Fruit fly (Drosophila melanogaster) whole organism, embryonic: Measurements from ENCODE around the gene scaf6.

Source experiments
- ATbp ChIP-seq: fragments of 200-800 bp; sonication (Bioruptor generic); optimal IDR thresholded peaks from 2 replicates; lab custom pipeline; 2017; ENCODE audit warnings: missing biosample characterization, mild to moderate bottlenecking, missing genetic modification characterization, missing genetic modification reagents
- Ada2b ChIP-seq: fragments of 200-800 bp; sonication (Bioruptor generic); IDR thresholded peaks from 2 replicates; pipeline ENCODE4 v1.3.6; 2022; ENCODE audit warnings: missing biosample characterization, missing genetic modification characterization
- Atf-2 ChIP-seq: fragments of 200-800 bp; sonication (Bioruptor generic); optimal IDR thresholded peaks from 2 replicates; lab custom pipeline; 2016; ENCODE audit warnings: missing biosample characterization, missing genetic modification characterization
- Atf6 ChIP-seq: fragments of 200-800 bp; sonication (Bioruptor generic); IDR thresholded peaks from 2 replicates; pipeline ENCODE4 v1.3.6; 2022; ENCODE audit warnings: missing biosample characterization, missing genetic modification characterization
- Awh ChIP-seq: fragments of 200-800 bp; sonication (Bioruptor generic); IDR thresholded peaks from 2 replicates; pipeline ENCODE4, ENCODE4 v1.3.6; 2022; ENCODE audit warnings: missing biosample characterization, missing genetic modification characterization
- B-H2 ChIP-seq: fragments of 200-800 bp; sonication (Bioruptor generic); optimal IDR thresholded peaks from 2 replicates; lab custom pipeline; 2018; ENCODE audit warnings: missing biosample characterization, mild to moderate bottlenecking, missing genetic modification characterization
- BEAF-32 ChIP-seq: fragments of 200-800 bp; sonication (Bioruptor generic); optimal IDR thresholded peaks from 3 replicates; lab custom pipeline; 2017; ENCODE audit warnings: missing biosample characterization, missing genetic modification characterization, mild to moderate bottlenecking, moderate library complexity, missing genetic modification reagents
- Bdp1 ChIP-seq: fragments of 200-800 bp; sonication (Bioruptor generic); optimal IDR thresholded peaks from 3 replicates; lab custom pipeline; 2016; ENCODE audit warnings: missing biosample characterization, missing genetic modification characterization
- CG10431 ChIP-seq: fragments of 200-800 bp; sonication (Bioruptor generic); optimal IDR thresholded peaks from 3 replicates; lab custom pipeline; 2018; ENCODE audit warnings: missing biosample characterization, mild to moderate bottlenecking, missing genetic modification characterization
- CG12104 ChIP-seq: fragments of 200-800 bp; sonication (Bioruptor generic); optimal IDR thresholded peaks from 3 replicates; lab custom pipeline; 2016; ENCODE audit warnings: missing biosample characterization, missing genetic modification characterization
- CG12659 ChIP-seq: fragments of 200-800 bp; sonication (Bioruptor generic); optimal IDR thresholded peaks from 3 replicates; lab custom pipeline; 2017; ENCODE audit warnings: mild to moderate bottlenecking, missing biosample characterization, missing genetic modification reagents, missing genetic modification characterization
- CG13424 ChIP-seq: fragments of 200-800 bp; sonication (Bioruptor generic); optimal IDR thresholded peaks from 2 replicates; lab custom pipeline; 2019; ENCODE audit warnings: missing biosample characterization, mild to moderate bottlenecking, missing genetic modification characterization, moderate library complexity
- CG1603 ChIP-seq: fragments of 200-800 bp; sonication (Bioruptor generic); optimal IDR thresholded peaks from 2 replicates; lab custom pipeline; 2019; ENCODE audit warnings: missing biosample characterization, mild to moderate bottlenecking, missing genetic modification characterization, moderate library complexity
- CG17359 ChIP-seq: fragments of 200-800 bp; sonication (Bioruptor generic); optimal IDR thresholded peaks from 3 replicates; lab custom pipeline; 2018; ENCODE audit warnings: missing biosample characterization, mild to moderate bottlenecking, missing genetic modification characterization, moderate library complexity
- CG31224 ChIP-seq: fragments of 200-800 bp; sonication (Bioruptor generic); IDR thresholded peaks from 2 replicates; pipeline ENCODE4 v1.3.6; 2022; ENCODE audit warnings: missing biosample characterization, missing genetic modification characterization
- CG32532 ChIP-seq: fragments of 200-800 bp; sonication (Bioruptor generic); IDR thresholded peaks from 2 replicates; pipeline ENCODE4 v1.3.6; 2022; ENCODE audit warnings: missing biosample characterization, missing genetic modification characterization
- CG32772 ChIP-seq: fragments of 200-800 bp; sonication (Bioruptor generic); IDR thresholded peaks from 2 replicates; pipeline ENCODE4 v1.3.6; 2022; ENCODE audit warnings: missing biosample characterization, missing genetic modification characterization
- CG3838 ChIP-seq: fragments of 200-800 bp; sonication (Bioruptor generic); optimal IDR thresholded peaks from 3 replicates; lab custom pipeline; 2016; ENCODE audit warnings: missing biosample characterization, missing genetic modification characterization
- CG4707 ChIP-seq: fragments of 200-800 bp; sonication (Bioruptor generic); optimal IDR thresholded peaks from 2 replicates; lab custom pipeline; 2018; ENCODE audit warnings: missing biosample characterization, mild to moderate bottlenecking, missing genetic modification characterization, moderate library complexity
- CG6854 ChIP-seq: fragments of 200-800 bp; sonication (Bioruptor generic); optimal IDR thresholded peaks from 3 replicates; lab custom pipeline; 2017; ENCODE audit warnings: missing biosample characterization, mild to moderate bottlenecking, missing genetic modification characterization
- CG7963 ChIP-seq: fragments of 200-800 bp; sonication (Bioruptor generic); IDR thresholded peaks from 3 replicates; pipeline ENCODE4 v1.3.6; 2022; ENCODE audit warnings: missing biosample characterization, missing genetic modification characterization; ENCODE audit not compliant: partially characterized antibody
- CG8924 ChIP-seq: fragments of 200-800 bp; optimal IDR thresholded peaks from 3 replicates; lab custom pipeline; 2019; ENCODE audit warnings: missing biosample characterization, mild to moderate bottlenecking, missing genetic modification characterization, moderate library complexity
- CrebB ChIP-seq: fragments of 200-800 bp; sonication (Bioruptor generic); optimal IDR thresholded peaks from 3 replicates; lab custom pipeline; 2018; ENCODE audit warnings: missing biosample characterization, mild to moderate bottlenecking, missing genetic modification characterization
- D19B ChIP-seq: fragments of 200-800 bp; sonication (Bioruptor generic); optimal IDR thresholded peaks from 2 replicates; lab custom pipeline; 2017; ENCODE audit warnings: missing biosample characterization, mild to moderate bottlenecking, missing genetic modification characterization
- Dad ChIP-seq: fragments of 200-800 bp; sonication (Bioruptor generic); optimal IDR thresholded peaks from 3 replicates; lab custom pipeline; 2016; ENCODE audit warnings: missing biosample characterization, missing genetic modification characterization
- Doc2 ChIP-seq: fragments of 200-800 bp; sonication (Bioruptor generic); IDR thresholded peaks from 2 replicates; pipeline ENCODE4 v1.3.6; 2022; ENCODE audit warnings: missing biosample characterization, missing genetic modification characterization
- Drgx ChIP-seq: fragments of 200-800 bp; sonication (Bioruptor generic); IDR thresholded peaks from 2 replicates; pipeline ENCODE4 v1.3.6; 2022; ENCODE audit warnings: missing biosample characterization, missing genetic modification characterization
- Ets97D ChIP-seq: fragments of 200-800 bp; sonication (Bioruptor generic); optimal IDR thresholded peaks from 3 replicates; lab custom pipeline; 2016; ENCODE audit warnings: missing biosample characterization, missing genetic modification characterization
- Fer1 ChIP-seq: fragments of 200-800 bp; sonication (Bioruptor generic); optimal IDR thresholded peaks from 2 replicates; lab custom pipeline; 2017; ENCODE audit warnings: missing biosample characterization, mild to moderate bottlenecking, missing genetic modification characterization
- HmgD ChIP-seq: fragments of 200-800 bp; sonication (Bioruptor generic); optimal IDR thresholded peaks from 3 replicates; lab custom pipeline; 2016; ENCODE audit warnings: missing biosample characterization, missing genetic modification characterization
- MBD-R2 ChIP-seq: fragments of 200-800 bp; sonication (Bioruptor generic); IDR thresholded peaks from 2 replicates; pipeline ENCODE4 v1.3.6; 2022; ENCODE audit warnings: missing biosample characterization, missing genetic modification characterization
- Myb ChIP-seq: fragments of 200-800 bp; sonication (Bioruptor generic); optimal IDR thresholded peaks from 2 replicates; lab custom pipeline; 2016; ENCODE audit warnings: missing biosample characterization, missing genetic modification characterization
- Nf-YA ChIP-seq: fragments of 200-800 bp; sonication (Bioruptor generic); IDR thresholded peaks from 2 replicates; pipeline ENCODE4 v1.3.6; 2022; ENCODE audit warnings: missing biosample characterization, missing genetic modification characterization
- Nf-YB ChIP-seq: fragments of 200-800 bp; sonication (Bioruptor generic); optimal IDR thresholded peaks from 3 replicates; lab custom pipeline; 2019; ENCODE audit warnings: missing biosample characterization, mild to moderate bottlenecking, missing genetic modification characterization, moderate library complexity
- Oli ChIP-seq: fragments of 200-800 bp; sonication (Bioruptor generic); optimal IDR thresholded peaks from 2 replicates; lab custom pipeline; 2018; ENCODE audit warnings: missing biosample characterization, mild to moderate bottlenecking, missing genetic modification characterization, moderate library complexity
- Tbp ChIP-seq: fragments of >200 bp; optimal IDR thresholded peaks from 2 replicates; lab custom pipeline; 2018; ENCODE audit warnings: missing biosample characterization, missing genetic modification characterization
- Xbp1 ChIP-seq: fragments of 200-800 bp; sonication (Bioruptor generic); optimal IDR thresholded peaks from 3 replicates; lab custom pipeline; 2016; ENCODE audit warnings: missing biosample characterization, mild to moderate bottlenecking, missing genetic modification characterization
- abd-A ChIP-seq: fragments of 200-800 bp; sonication (Bioruptor generic); optimal IDR thresholded peaks from 3 replicates; lab custom pipeline; 2019; ENCODE audit warnings: missing biosample characterization, mild to moderate bottlenecking, missing genetic modification characterization, moderate library complexity
- btn ChIP-seq: fragments of 200-800 bp; sonication (Bioruptor generic); optimal IDR thresholded peaks from 2 replicates; lab custom pipeline; 2016; ENCODE audit warnings: missing biosample characterization, missing genetic modification characterization
- chinmo ChIP-seq: fragments of 200-800 bp; sonication (Bioruptor generic); IDR thresholded peaks from 4 replicates; pipeline ENCODE4 v1.3.6; 2022; ENCODE audit warnings: missing biosample characterization, missing genetic modification characterization; ENCODE audit not compliant: partially characterized antibody
- nau ChIP-seq: fragments of 200-800 bp; sonication (Bioruptor generic); optimal IDR thresholded peaks from 3 replicates; lab custom pipeline; 2017; ENCODE audit warnings: missing biosample characterization, mild to moderate bottlenecking, missing genetic modification characterization, missing genetic modification reagents
- odd ChIP-seq: fragments of 200-800 bp; sonication (Bioruptor generic); optimal IDR thresholded peaks from 2 replicates; lab custom pipeline; 2017; ENCODE audit warnings: missing biosample characterization, mild to moderate bottlenecking, missing genetic modification characterization
- prd ChIP-seq, 3 experiments: fragments of >200 bp in 2 of 3; fragments of 200-800 bp in 1 of 3; sonication (Bioruptor generic) in 1 of 3; optimal IDR thresholded peaks in 2 of 3; IDR thresholded peaks in 1 of 3; 2 replicates in 2 of 3; 3 replicates in 1 of 3; pipeline versions ENCODE4 v1.3.6 to Lab custom; 2017 to 2022; ENCODE audit warnings: missing biosample characterization in 1 of 3, missing genetic modification characterization in 1 of 3
- sens-2 ChIP-seq: fragments of 200-800 bp; sonication (Bioruptor generic); IDR thresholded peaks from 2 replicates; pipeline ENCODE4 v1.3.6; 2022; ENCODE audit warnings: missing biosample characterization, missing genetic modification characterization
- sr ChIP-seq: fragments of 200-800 bp; sonication (Bioruptor generic); IDR thresholded peaks from 3 replicates; pipeline ENCODE4 v1.3.6; 2022; ENCODE audit warnings: missing biosample characterization, missing genetic modification characterization
- tna ChIP-seq: fragments of 200-800 bp; sonication (Bioruptor generic); IDR thresholded peaks from 2 replicates; pipeline ENCODE4 v1.3.6; 2022; ENCODE audit warnings: missing biosample characterization, missing genetic modification characterization; ENCODE audit not compliant: partially characterized antibody
- vvl ChIP-seq: fragments of 200-800 bp; sonication (Bioruptor generic); IDR thresholded peaks from 2 replicates; pipeline ENCODE4 v1.3.6; 2022; ENCODE audit warnings: missing biosample characterization, missing genetic modification characterization
- wdn ChIP-seq: fragments of 200-800 bp; sonication (Bioruptor generic); IDR thresholded peaks from 2 replicates; pipeline ENCODE4 v1.3.6; 2022; ENCODE audit warnings: missing biosample characterization, missing genetic modification characterization
- zen ChIP-seq: fragments of 200-800 bp; sonication (Bioruptor generic); optimal IDR thresholded peaks from 3 replicates; lab custom pipeline; 2018; ENCODE audit warnings: missing biosample characterization, mild to moderate bottlenecking, missing genetic modification characterization, moderate library complexity
- zen2 ChIP-seq: fragments of 200-800 bp; sonication (Bioruptor generic); IDR thresholded peaks from 3 replicates; pipeline ENCODE4 v1.3.6; 2022; ENCODE audit warnings: missing biosample characterization, missing genetic modification characterization; ENCODE audit not compliant: partially characterized antibody

The scaf6 gene

dm6 chr3L:17047811-17048239 lies 5.5 kb upstream of the scaf6 start (continued):
- TF ChIP-seq Atf-2, result no peak
- no peak for TF ChIP-seq Doc2 (GFP tag; lab: Robert Waterston, UW)
- TF ChIP-seq CG12659 (GFP tag; lab: Kevin White, UChicago), result peak; percentile 17
- no peak for TF ChIP-seq zen
- TF ChIP-seq nau, result peak; percentile 64
- TF ChIP-seq Nf-YA, result no peak; the same call in 1 of the 2 replicates
- TF ChIP-seq CG12104, result no peak
- no peak for TF ChIP-seq wdn (GFP tag; lab: Robert Waterston, UW)
- no peak for TF ChIP-seq Nf-YB (GFP tag; lab: Kevin White, UChicago)
- no peak for TF ChIP-seq BEAF-32
- no peak for TF ChIP-seq Xbp1 (GFP tag; lab: Kevin White, UChicago)
- no peak for TF ChIP-seq Ada2b (GFP tag; lab: Robert Waterston, UW)
- peak; percentile 41 for TF ChIP-seq CG4707 (GFP tag; lab: Kevin White, UChicago)
- no peak for TF ChIP-seq zen2 (GFP tag; lab: Robert Waterston, UW)
- TF ChIP-seq Ets97D (GFP tag; lab: Kevin White, UChicago), result no peak
- TF ChIP-seq CG7963 (GFP tag; lab: Robert Waterston, UW), result no peak
- TF ChIP-seq ATbp (GFP tag; lab: Kevin White, UChicago), result peak; percentile 81
- 0 out of 2 replicates have a peak, but pooled peaks have one; percentile 14 for TF ChIP-seq MBD-R2 (GFP tag; lab: Robert Waterston, UW)
- TF ChIP-seq Tbp (GFP tag; lab: Kevin White, UChicago), result no peak
- no peak for TF ChIP-seq Dad (GFP tag; lab: Kevin White, UChicago)
- TF ChIP-seq sr, result peak; percentile 48; the same call in 2 of the 3 replicates
- TF ChIP-seq btn (GFP tag; lab: Kevin White, UChicago), result no peak
- no peak for TF ChIP-seq Drgx (GFP tag; lab: Robert Waterston, UW)
- TF ChIP-seq abd-A (tag; lab: Kevin White, UChicago), result peak; percentile 11
- no peak for TF ChIP-seq B-H2
- no peak for TF ChIP-seq tna
- TF ChIP-seq CrebB (tag; lab: Kevin White, UChicago), result peak; percentile 37
- TF ChIP-seq Oli (tag; lab: Kevin White, UChicago), result no peak
- peak; percentile 11 for TF ChIP-seq CG8924 (tag; lab: Kevin White, UChicago)
- peak; percentile 38 for TF ChIP-seq CG13424 (tag; lab: Kevin White, UChicago)
- TF ChIP-seq CG32532 (GFP tag; lab: Robert Waterston, UW), result 0 out of 2 replicates have a peak, but pooled peaks have one; percentile 31
- TF ChIP-seq Bdp1 (GFP tag; lab: Kevin White, UChicago), result no peak
- no peak for TF ChIP-seq HmgD (GFP tag; lab: Kevin White, UChicago)
- no peak for TF ChIP-seq CG3838
- TF ChIP-seq CG10431, result peak; percentile 56
- TF ChIP-seq odd, result peak; percentile 33
- peak; percentile 44 for TF ChIP-seq CG1603 (tag; lab: Kevin White, UChicago)
- TF ChIP-seq CG17359 (tag; lab: Kevin White, UChicago), result peak; percentile 48
- no peak for TF ChIP-seq CG32772
- TF ChIP-seq chinmo (GFP tag; lab: Robert Waterston, UW), result no peak
- TF ChIP-seq prd (optimal IDR thresholded peaks at IDR 0.05; lab: Kevin White, UChicago), result no peak
- no peak for TF ChIP-seq prd (GFP tag; IDR thresholded peaks at IDR 0.05; lab: Robert Waterston, UW)
- TF ChIP-seq Awh (GFP tag; lab: Robert Waterston, UW), result no peak
- peak; percentile 46; the same call in 1 of the 2 replicates for TF ChIP-seq vvl (GFP tag; lab: Robert Waterston, UW)
- no peak for TF ChIP-seq D19B (GFP tag; lab: Kevin White, UChicago)
- no peak for TF ChIP-seq CG6854 (GFP tag; lab: Kevin White, UChicago)
- TF ChIP-seq CG31224, result no peak
- no peak for TF ChIP-seq Myb (GFP tag; lab: Kevin White, UChicago)
- no peak for TF ChIP-seq Atf6 (GFP tag; lab: Robert Waterston, UW)
- TF ChIP-seq Fer1 (GFP tag; lab: Kevin White, UChicago), result peak; percentile 47
- TF ChIP-seq sens-2 (GFP tag; lab: Robert Waterston, UW), result no peak
